Fruit fly (Drosophila melanogaster) whole organism, embryonic: ENCODE data around the gene BckdhA.

ENCODE experiments used
- Asciz ChIP-seq: fragments of 200-800 bp; sonication (Bioruptor generic); optimal IDR thresholded peaks from 2 replicates; lab custom pipeline; 2017; ENCODE audit warnings: missing biosample characterization, mild to moderate bottlenecking, missing genetic modification characterization, missing genetic modification reagents
- B-H2 ChIP-seq: fragments of 200-800 bp; sonication (Bioruptor generic); optimal IDR thresholded peaks from 2 replicates; lab custom pipeline; 2018; ENCODE audit warnings: missing biosample characterization, mild to moderate bottlenecking, missing genetic modification characterization
- CG10654 ChIP-seq: fragments of 200-800 bp; sonication (Bioruptor generic); optimal IDR thresholded peaks from 2 replicates; lab custom pipeline; 2016; ENCODE audit warnings: missing biosample characterization, missing genetic modification characterization
- CG11696 ChIP-seq: fragments of 200-800 bp; sonication (Bioruptor generic); IDR thresholded peaks from 2 replicates; pipeline ENCODE4 v1.3.6; 2022; ENCODE audit warnings: missing biosample characterization, missing genetic modification characterization
- CG12299 ChIP-seq: fragments of 200-800 bp; sonication (Bioruptor generic); optimal IDR thresholded peaks from 2 replicates; lab custom pipeline; 2018; ENCODE audit warnings: missing biosample characterization, mild to moderate bottlenecking, missing genetic modification characterization
- CG16779 ChIP-seq: fragments of 200-800 bp; sonication (Bioruptor generic); IDR thresholded peaks from 2 replicates; pipeline ENCODE4 v1.3.6; 2022; ENCODE audit warnings: missing biosample characterization, missing genetic modification characterization
- CG2712 ChIP-seq: fragments of 200-800 bp; optimal IDR thresholded peaks from 3 replicates; lab custom pipeline; 2019; ENCODE audit warnings: missing biosample characterization, mild to moderate bottlenecking, missing genetic modification characterization, moderate library complexity
- CG2889 ChIP-seq: fragments of 200-800 bp; sonication (Bioruptor generic); IDR thresholded peaks from 3 replicates; pipeline ENCODE4 v1.3.6; 2022; ENCODE audit warnings: missing biosample characterization, missing genetic modification characterization
- CG32767 ChIP-seq: fragments of 200-800 bp; sonication (Bioruptor generic); IDR thresholded peaks from 2 replicates; pipeline ENCODE4 v1.3.6; 2022; ENCODE audit warnings: missing biosample characterization, missing genetic modification characterization
- CG32772 ChIP-seq: fragments of 200-800 bp; sonication (Bioruptor generic); IDR thresholded peaks from 2 replicates; pipeline ENCODE4 v1.3.6; 2022; ENCODE audit warnings: missing biosample characterization, missing genetic modification characterization
- CG3407 ChIP-seq: fragments of 200-800 bp; sonication (Bioruptor generic); optimal IDR thresholded peaks from 2 replicates; lab custom pipeline; 2018; ENCODE audit warnings: missing biosample characterization, mild to moderate bottlenecking, missing genetic modification characterization
- CG3995 ChIP-seq: fragments of 200-800 bp; sonication (Bioruptor generic); optimal IDR thresholded peaks from 3 replicates; lab custom pipeline; 2016; ENCODE audit warnings: missing biosample characterization, missing genetic modification characterization
- CG4360 ChIP-seq: fragments of 200-800 bp; sonication (Bioruptor generic); IDR thresholded peaks from 2 replicates; pipeline ENCODE4 v1.3.6; 2022; ENCODE audit warnings: missing biosample characterization, missing genetic modification characterization
- CG43689 ChIP-seq: fragments of 200-800 bp; sonication (Bioruptor generic); IDR thresholded peaks from 2 replicates; pipeline ENCODE4 v1.3.6; 2022; ENCODE audit warnings: missing biosample characterization, missing genetic modification characterization
- CG4424 ChIP-seq: fragments of 200-800 bp; sonication (Bioruptor generic); optimal IDR thresholded peaks from 3 replicates; lab custom pipeline; 2016; ENCODE audit warnings: missing biosample characterization, missing genetic modification characterization
- CG4854 ChIP-seq: fragments of 200-800 bp; sonication (Bioruptor generic); optimal IDR thresholded peaks from 2 replicates; lab custom pipeline; 2016; ENCODE audit warnings: missing biosample characterization, missing genetic modification characterization, inconsistent platforms
- CG6689 ChIP-seq: fragments of 200-800 bp; sonication (Bioruptor generic); IDR thresholded peaks from 2 replicates; pipeline ENCODE4 v1.3.6; 2022; ENCODE audit warnings: missing biosample characterization, missing genetic modification characterization
- CG7556 ChIP-seq: fragments of 200-800 bp; sonication (Bioruptor generic); optimal IDR thresholded peaks from 2 replicates; lab custom pipeline; 2017; ENCODE audit warnings: missing biosample characterization, mild to moderate bottlenecking, missing genetic modification characterization
- CG8290 ChIP-seq, 3 experiments: fragments of 200-800 bp; sonication (Bioruptor generic); optimal IDR thresholded peaks; 2 replicates each; lab custom pipeline; 2016 to 2019; ENCODE audit warnings: missing biosample characterization in 3 of 3, missing genetic modification characterization in 3 of 3, mild to moderate bottlenecking in 2 of 3, moderate library complexity in 1 of 3
- CG8359 ChIP-seq: fragments of 200-800 bp; sonication (Bioruptor generic); optimal IDR thresholded peaks from 2 replicates; lab custom pipeline; 2017; ENCODE audit warnings: missing biosample characterization, mild to moderate bottlenecking, missing genetic modification characterization, borderline replicate concordance
- CG8944 ChIP-seq: fragments of 200-800 bp; sonication (Bioruptor generic); optimal IDR thresholded peaks from 3 replicates; lab custom pipeline; 2016; ENCODE audit warnings: missing biosample characterization, missing genetic modification characterization
- CHES-1-like ChIP-seq: fragments of 200-800 bp; sonication (Bioruptor generic); optimal IDR thresholded peaks from 2 replicates; lab custom pipeline; 2016; ENCODE audit warnings: missing biosample characterization, missing genetic modification characterization
- CTCF ChIP-seq: fragments of 200-800 bp; sonication (Bioruptor generic); optimal IDR thresholded peaks from 2 replicates; lab custom pipeline; 2017; ENCODE audit warnings: missing biosample characterization, mild to moderate bottlenecking, missing genetic modification characterization, moderate library complexity
- CkIIα-i1 ChIP-seq: fragments of 200-800 bp; sonication (Bioruptor generic); IDR thresholded peaks from 2 replicates; pipeline ENCODE4 v1.3.6; 2022; ENCODE audit warnings: missing biosample characterization, missing genetic modification characterization
- Hmr ChIP-seq: fragments of 200-800 bp; sonication (Bioruptor generic); optimal IDR thresholded peaks from 3 replicates; lab custom pipeline; 2017; ENCODE audit warnings: mild to moderate bottlenecking, missing biosample characterization, missing genetic modification reagents, missing genetic modification characterization
- Mes4 ChIP-seq: fragments of 200-800 bp; sonication (Bioruptor generic); optimal IDR thresholded peaks from 2 replicates; lab custom pipeline; 2016; ENCODE audit warnings: missing biosample characterization, missing genetic modification characterization
- Optix ChIP-seq: fragments of 200-800 bp; sonication (Bioruptor generic); IDR thresholded peaks from 3 replicates; pipeline ENCODE4 v1.3.6; 2022; ENCODE audit warnings: missing biosample characterization, missing genetic modification characterization
- Pdp1 ChIP-seq, 2 experiments: fragments of 200-800 bp; sonication (Bioruptor generic); optimal IDR thresholded peaks; 3 replicates each; lab custom pipeline; 2016; ENCODE audit warnings: missing biosample characterization in 2 of 2, missing genetic modification characterization in 2 of 2, mild to moderate bottlenecking in 1 of 2, moderate library complexity in 1 of 2
- Ravus ChIP-seq: fragments of 200-800 bp; sonication (Bioruptor generic); IDR thresholded peaks from 2 replicates; pipeline ENCODE4 v1.3.6; 2022; ENCODE audit warnings: missing biosample characterization, missing genetic modification characterization
- Sox102F ChIP-seq: fragments of 200-800 bp; sonication (Bioruptor generic); optimal IDR thresholded peaks from 2 replicates; lab custom pipeline; 2018; ENCODE audit warnings: missing biosample characterization, mild to moderate bottlenecking, missing genetic modification characterization, moderate library complexity
- Ssrp ChIP-seq: fragments of 200-800 bp; sonication (Bioruptor generic); optimal IDR thresholded peaks from 2 replicates; lab custom pipeline; 2018; ENCODE audit warnings: missing biosample characterization, mild to moderate bottlenecking, missing genetic modification characterization, moderate library complexity
- TFAM ChIP-seq: fragments of 200-800 bp; sonication (Bioruptor generic); optimal IDR thresholded peaks from 2 replicates; lab custom pipeline; 2017; ENCODE audit warnings: missing biosample characterization, missing genetic modification characterization, inconsistent platforms
- Tbp ChIP-seq: fragments of >200 bp; optimal IDR thresholded peaks from 2 replicates; lab custom pipeline; 2018; ENCODE audit warnings: missing biosample characterization, missing genetic modification characterization
- bbx ChIP-seq: fragments of 200-800 bp; sonication (Bioruptor generic); IDR thresholded peaks from 2 replicates; pipeline ENCODE4 v1.3.6; 2022; ENCODE audit warnings: missing biosample characterization, missing genetic modification characterization; ENCODE audit not compliant: partially characterized antibody
- cas ChIP-seq: fragments of 200-800 bp; sonication (Bioruptor generic); IDR thresholded peaks from 2 replicates; pipeline ENCODE4 v1.3.6; 2022; ENCODE audit warnings: missing biosample characterization, missing genetic modification characterization
- disco-r ChIP-seq: fragments of 200-800 bp; sonication (Bioruptor generic); optimal IDR thresholded peaks from 2 replicates; lab custom pipeline; 2016; ENCODE audit warnings: missing biosample characterization, missing genetic modification characterization
- dpn ChIP-seq, 2 experiments: fragments of 200-800 bp; sonication (Bioruptor generic); optimal IDR thresholded peaks; 3 replicates each; lab custom pipeline; 2016; ENCODE audit warnings: missing biosample characterization in 2 of 2, missing genetic modification characterization in 2 of 2
- fd64A ChIP-seq: fragments of 200-800 bp; sonication (Bioruptor generic); optimal IDR thresholded peaks from 3 replicates; lab custom pipeline; 2018; ENCODE audit warnings: missing biosample characterization, mild to moderate bottlenecking, missing genetic modification characterization
- fru ChIP-seq: fragments of >200 bp; optimal IDR thresholded peaks from 2 replicates; lab custom pipeline; 2017
- hbn ChIP-seq: fragments of 200-800 bp; sonication (Bioruptor generic); IDR thresholded peaks from 2 replicates; pipeline ENCODE4 v1.3.6; 2022; ENCODE audit warnings: missing biosample characterization, missing genetic modification characterization; ENCODE audit not compliant: partially characterized antibody
- jing ChIP-seq: fragments of 200-800 bp; sonication (Bioruptor generic); optimal IDR thresholded peaks from 2 replicates; lab custom pipeline; 2018; ENCODE audit warnings: missing biosample characterization, mild to moderate bottlenecking, missing genetic modification characterization
- kay ChIP-seq: fragments of 200-800 bp; sonication (Bioruptor generic); optimal IDR thresholded peaks from 2 replicates; lab custom pipeline; 2016; ENCODE audit warnings: missing biosample characterization, missing genetic modification characterization
- pita ChIP-seq: fragments of 200-800 bp; sonication (Bioruptor generic); optimal IDR thresholded peaks from 2 replicates; lab custom pipeline; 2017; ENCODE audit warnings: missing biosample characterization, mild to moderate bottlenecking, missing genetic modification characterization
- rib ChIP-seq: fragments of 200-800 bp; sonication (Bioruptor generic); IDR thresholded peaks from 2 replicates; pipeline ENCODE4 v1.3.6; 2022; ENCODE audit warnings: missing biosample characterization, missing genetic modification characterization
- run ChIP-seq: fragments of 200-800 bp; sonication (Bioruptor generic); optimal IDR thresholded peaks from 3 replicates; lab custom pipeline; 2018; ENCODE audit warnings: missing biosample characterization, mild to moderate bottlenecking, missing genetic modification characterization
- salm ChIP-seq: fragments of 200-800 bp; sonication (Bioruptor generic); optimal IDR thresholded peaks from 2 replicates; lab custom pipeline; 2018; ENCODE audit warnings: missing biosample characterization, mild to moderate bottlenecking, missing genetic modification characterization
- ssp ChIP-seq: fragments of 200-800 bp; sonication (Bioruptor generic); IDR thresholded peaks from 2 replicates; pipeline ENCODE4 v1.3.6; 2022; ENCODE audit warnings: missing biosample characterization, missing genetic modification characterization
- trh ChIP-seq: fragments of 200-800 bp; sonication (Bioruptor generic); optimal IDR thresholded peaks from 2 replicates; lab custom pipeline; 2016; ENCODE audit warnings: missing biosample characterization, missing genetic modification characterization
- wek ChIP-seq: fragments of 200-800 bp; sonication (Bioruptor generic); optimal IDR thresholded peaks from 3 replicates; lab custom pipeline; 2018; ENCODE audit warnings: missing biosample characterization, mild to moderate bottlenecking, missing genetic modification characterization, moderate library complexity
- z ChIP-seq: fragments of 200-800 bp; sonication (Bioruptor generic); IDR thresholded peaks from 3 replicates; pipeline ENCODE4 v1.3.6; 2022; ENCODE audit warnings: missing biosample characterization, missing genetic modification characterization

BckdhA gene

dm6 chr3R:9577382-9578137, 22.0 kb downstream of the BckdhA start, which contains the start of the genes Kap-alpha3 and Son (continued):
- TF ChIP-seq CG43689 (GFP tag; lab: Robert Waterston, UW) = peak; percentile 70
- peak; percentile 77 for TF ChIP-seq CG32767 (GFP tag; lab: Robert Waterston, UW)
- peak; percentile 86 for TF ChIP-seq CG7556 (GFP tag; lab: Kevin White, UChicago)
- TF ChIP-seq jing = peak; percentile 69
- peak; percentile 85 for TF ChIP-seq hbn (GFP tag; lab: Robert Waterston, UW)
- peak; percentile 43 for TF ChIP-seq Ravus
- TF ChIP-seq CTCF (GFP tag; lab: Kevin White, UChicago) = peak; percentile 63
- peak; percentile 81 for TF ChIP-seq CG8359 (GFP tag; lab: Kevin White, UChicago)
- TF ChIP-seq z (GFP tag; lab: Robert Waterston, UW) = no peak
- peak; percentile 79 for TF ChIP-seq CG8290 (GFP tag; optimal IDR thresholded peaks at IDR 0.05; lab: Kevin White, UChicago)
- peak; percentile 79 to 95 for TF ChIP-seq CG8290 (tag; optimal IDR thresholded peaks at IDR 0.05; lab: Kevin White, UChicago)
- no peak for TF ChIP-seq pita (GFP tag; lab: Kevin White, UChicago)
- TF ChIP-seq Sox102F (GFP tag; lab: Kevin White, UChicago) = peak; percentile 80
- TF ChIP-seq CG32772 (GFP tag; lab: Robert Waterston, UW) = peak; percentile 88
- peak; percentile 94 to 99 for TF ChIP-seq Pdp1 (GFP tag; optimal IDR thresholded peaks at IDR 0.05; lab: Kevin White, UChicago)
- peak; percentile 88 for TF ChIP-seq trh (GFP tag; lab: Kevin White, UChicago)
- peak; percentile 96 for TF ChIP-seq Mes4
- TF ChIP-seq CG4854 = peak; percentile 94
- TF ChIP-seq bbx (GFP tag; lab: Robert Waterston, UW) = peak; percentile 64
- no peak for TF ChIP-seq CkIIα-i1 (GFP tag; lab: Robert Waterston, UW)
- peak; percentile 84 for TF ChIP-seq ssp (GFP tag; lab: Robert Waterston, UW)
- TF ChIP-seq fd64A (GFP tag; lab: Kevin White, UChicago) = peak; percentile 86
- peak; percentile 87 for TF ChIP-seq disco-r (GFP tag; lab: Kevin White, UChicago)
- TF ChIP-seq Asciz (GFP tag; lab: Kevin White, UChicago) = peak; percentile 90
- peak; percentile 86 to 95 for TF ChIP-seq dpn (GFP tag; optimal IDR thresholded peaks at IDR 0.05; lab: Kevin White, UChicago)
- TF ChIP-seq CG12299 (tag; lab: Kevin White, UChicago) = peak; percentile 86
- TF ChIP-seq CG2712 (tag; lab: Kevin White, UChicago) = peak; percentile 89
- TF ChIP-seq TFAM (GFP tag; lab: Kevin White, UChicago) = peak; percentile 63
- peak; percentile 86 for TF ChIP-seq Optix (GFP tag; lab: Robert Waterston, UW)
- TF ChIP-seq kay (GFP tag; lab: Kevin White, UChicago) = peak; percentile 80
- peak; percentile 93 for TF ChIP-seq CG8944 (GFP tag; lab: Kevin White, UChicago)
- TF ChIP-seq CG6689 (GFP tag; lab: Robert Waterston, UW) = peak; percentile 83
- peak; percentile 95 for TF ChIP-seq CHES-1-like (GFP tag; lab: Kevin White, UChicago)
- peak; percentile 82 for TF ChIP-seq CG2889 (GFP tag; lab: Robert Waterston, UW)
- TF ChIP-seq CG3407 (GFP tag; lab: Kevin White, UChicago) = peak; percentile 93
- peak; percentile 90 for TF ChIP-seq CG10654 (GFP tag; lab: Kevin White, UChicago)
- TF ChIP-seq CG3995 (GFP tag; lab: Kevin White, UChicago) = peak; percentile 91
- TF ChIP-seq Hmr = peak; percentile 96
- peak; percentile 79; the same call in 1 of the 2 replicates for TF ChIP-seq CG16779 (GFP tag; lab: Robert Waterston, UW)
- peak; percentile 78 for TF ChIP-seq run
- no peak for TF ChIP-seq Tbp
- peak; percentile 84 for TF ChIP-seq salm (tag; lab: Kevin White, UChicago)
- TF ChIP-seq CG11696 (GFP tag; lab: Robert Waterston, UW) = peak; percentile 67
- no peak for TF ChIP-seq CG4360
- peak; percentile 90 for TF ChIP-seq wek (GFP tag; lab: Kevin White, UChicago)
- TF ChIP-seq rib (GFP tag; lab: Robert Waterston, UW) = peak; percentile 77
- peak; percentile 70; the same call in 1 of the 2 replicates for TF ChIP-seq cas (GFP tag; lab: Robert Waterston, UW)
- TF ChIP-seq B-H2 (GFP tag; lab: Kevin White, UChicago) = peak; percentile 97
- TF ChIP-seq Ssrp (tag; lab: Kevin White, UChicago) = peak; percentile 79
- TF ChIP-seq fru (lab: Kevin White, UChicago) = no peak
- TF ChIP-seq CG4424 = peak; percentile 93
